Fruit fly (Drosophila melanogaster) whole organism, larva: ENCODE measurements around the gene RagA-B.

Source experiments
- noc ChIP-seq: fragments of 200-800 bp; sonication (Bioruptor generic); optimal IDR thresholded peaks from 3 replicates; lab custom pipeline; 2019; ENCODE audit warnings: missing biosample characterization, mild to moderate bottlenecking, missing genetic modification characterization, moderate library complexity

RagA-B gene

DNA sequence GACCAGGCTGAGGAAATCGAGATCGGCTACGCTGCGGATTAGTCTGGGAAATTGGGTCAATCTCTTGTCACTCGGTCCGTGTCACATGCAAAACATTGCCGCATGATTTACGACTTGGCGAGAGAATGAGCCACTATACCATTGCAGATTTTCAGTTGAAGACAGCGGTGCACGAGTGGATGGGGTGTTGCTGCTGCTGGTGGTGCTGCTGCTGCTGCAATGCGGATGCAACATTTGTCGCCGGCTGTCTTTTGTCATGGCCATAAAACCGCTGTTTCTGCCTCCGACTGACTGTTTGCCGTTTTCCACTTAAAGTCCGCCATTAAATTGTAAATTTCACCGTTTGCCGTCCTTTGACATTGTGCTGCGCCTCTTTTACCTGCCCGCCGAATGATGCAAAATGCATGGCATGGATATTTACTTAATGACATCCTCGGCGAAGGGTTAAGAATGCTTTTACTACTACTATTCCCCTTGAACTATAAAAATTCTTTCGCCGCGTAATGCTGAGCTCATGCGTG lies 8.0 kb downstream of the RagA-B start:
- TF ChIP-seq noc (tag; lab: Kevin White, UChicago), result no peak

DNA sequence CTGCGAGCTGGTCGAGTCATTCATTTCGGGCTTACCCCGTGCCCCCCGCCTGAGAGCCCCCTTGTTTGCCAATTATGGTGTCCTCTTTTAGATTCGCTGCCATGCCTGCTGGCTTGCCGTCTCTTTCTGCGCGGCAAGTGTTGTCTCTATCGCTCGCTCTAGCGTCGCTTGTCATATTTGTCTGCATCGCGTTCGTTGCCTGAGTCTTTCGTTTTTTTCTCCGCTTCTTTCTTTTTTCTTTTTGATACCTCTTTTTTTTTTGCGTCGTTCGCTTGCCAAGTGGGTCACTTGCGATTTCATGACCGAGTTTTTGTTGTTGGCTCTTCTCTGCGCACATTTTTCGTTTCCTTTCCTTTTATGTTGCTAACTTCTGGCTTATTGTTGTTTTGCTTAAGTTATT lies 12.3 kb downstream of the RagA-B start:
- no peak for TF ChIP-seq noc (tag; lab: Kevin White, UChicago)

- TF ChIP-seq noc (tag; lab: Kevin White, UChicago), result no peak
These were observed 13.4 kb downstream of the RagA-B start for dm6 chr3R:8970707-8971106.

DNA sequence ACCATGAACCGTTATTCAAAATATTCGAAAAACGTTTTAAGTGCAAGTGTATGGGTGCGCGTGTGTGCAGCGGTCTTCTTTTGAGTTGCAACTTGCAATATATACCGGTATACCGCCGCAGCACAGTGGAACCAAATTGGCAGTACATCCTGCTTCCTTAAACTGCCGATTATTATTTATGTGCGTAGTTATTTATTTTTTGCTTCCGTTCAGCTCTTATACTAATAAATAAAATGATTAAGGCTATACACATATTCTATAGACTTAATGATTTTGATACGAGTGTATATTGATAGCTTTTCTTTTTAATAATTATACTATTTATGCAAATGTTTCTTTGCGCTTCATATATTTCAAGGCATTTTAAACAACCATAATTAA lies 14.2 kb downstream of the RagA-B start:
- TF ChIP-seq noc (tag; lab: Kevin White, UChicago), result no peak

dm6 chr3R:8969301-8969925 lies 14.7 kb downstream of the RagA-B start:
- no peak for TF ChIP-seq noc (tag; lab: Kevin White, UChicago)

dm6 chr3R:8968837-8969236 lies 15.3 kb downstream of the RagA-B start:
- no peak for TF ChIP-seq noc (tag; lab: Kevin White, UChicago)

DNA sequence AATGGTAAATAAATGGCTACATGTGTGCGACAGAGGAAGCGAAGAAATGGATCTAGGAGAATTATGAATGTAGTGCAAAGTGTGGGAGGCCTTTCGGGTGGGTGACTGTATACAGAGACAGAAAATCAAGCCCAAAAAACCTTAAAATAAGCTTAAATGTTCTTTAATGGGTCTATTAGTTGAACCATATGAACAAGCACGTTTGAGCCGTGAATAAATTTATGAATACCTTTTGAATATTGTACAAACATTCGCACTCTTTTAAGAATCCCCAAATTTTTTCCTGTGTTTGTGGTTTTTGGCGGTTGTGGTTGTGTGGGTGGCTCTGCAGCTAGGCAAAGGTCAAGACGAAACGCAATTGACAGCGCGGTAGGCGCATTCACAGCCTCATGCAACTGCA lies 17.5 kb downstream of the RagA-B start:
- no peak for TF ChIP-seq noc (tag; lab: Kevin White, UChicago)

- no peak for TF ChIP-seq noc (tag; lab: Kevin White, UChicago)
These were observed 18.6 kb downstream of the RagA-B start for dm6 chr3R:8965546-8965945.

- no peak for TF ChIP-seq noc (tag; lab: Kevin White, UChicago)
These were observed 20.3 kb downstream of the RagA-B start for dm6 chr3R:8963756-8964342.

dm6 chr3R:8962860-8963755 lies 21.0 kb downstream of the RagA-B start, which contains the start of gene ich:
TSS of gene ich (minus strand) at chr3R:8963037.
- TF ChIP-seq noc (tag; lab: Kevin White, UChicago), result no peak

DNA sequence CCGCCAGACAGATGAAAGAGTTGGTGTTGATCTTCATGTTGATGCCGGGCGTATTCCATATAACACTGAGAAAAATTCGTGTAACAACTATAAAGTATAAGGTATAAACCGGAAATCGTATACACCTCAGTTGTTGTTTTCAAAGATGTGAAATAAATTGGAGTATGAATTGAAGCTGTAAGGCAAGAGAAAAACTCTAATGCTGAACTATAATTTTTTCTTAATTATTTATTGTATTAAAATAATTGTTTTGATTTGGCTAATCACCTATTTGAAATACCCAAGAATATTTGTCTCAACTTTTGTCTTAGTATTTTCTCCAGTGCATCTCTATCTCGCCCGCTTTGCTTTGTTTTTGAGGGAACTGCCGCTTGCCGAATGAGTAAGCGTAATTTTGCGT lies 23.8 kb downstream of the RagA-B start:
- peak; percentile 52 for TF ChIP-seq noc (tag; lab: Kevin White, UChicago)

- TF ChIP-seq noc (tag; lab: Kevin White, UChicago), result no peak
These were observed 25.0 kb downstream of the RagA-B start for dm6 chr3R:8959153-8959552.

dm6 chr3R:8958300-8958699 lies 25.8 kb downstream of the RagA-B start:
- no peak for TF ChIP-seq noc (tag; lab: Kevin White, UChicago)

- TF ChIP-seq noc (tag; lab: Kevin White, UChicago), result no peak
These were observed 26.4 kb downstream of the RagA-B start for dm6 chr3R:8957739-8958138.

DNA sequence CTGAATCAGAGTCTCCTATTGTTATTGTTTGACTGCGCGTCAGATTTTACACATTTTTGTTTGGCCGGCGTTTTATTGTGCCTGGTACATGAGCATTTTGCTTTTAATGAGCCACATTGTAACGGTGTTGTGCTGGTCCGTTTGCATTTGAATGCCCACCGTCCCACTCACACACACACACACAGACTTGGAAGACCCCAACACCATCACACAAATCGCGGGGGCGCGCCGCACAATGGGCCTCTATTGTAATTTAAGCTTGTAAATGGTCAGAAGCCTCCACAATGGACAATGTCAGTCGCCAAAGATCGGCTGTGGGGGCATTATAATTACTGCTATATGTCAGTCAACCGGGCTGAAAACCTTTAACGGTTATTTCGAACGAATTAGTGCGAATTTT lies 27.8 kb downstream of the RagA-B start:
- no peak for TF ChIP-seq noc (tag; lab: Kevin White, UChicago)

dm6 chr3R:8955359-8955820 lies 28.7 kb downstream of the RagA-B start:
- no peak for TF ChIP-seq noc (tag; lab: Kevin White, UChicago)
